Worm (Caenorhabditis elegans): ENCODE data around the gene hda-6.

The hda-6 gene

DNA sequence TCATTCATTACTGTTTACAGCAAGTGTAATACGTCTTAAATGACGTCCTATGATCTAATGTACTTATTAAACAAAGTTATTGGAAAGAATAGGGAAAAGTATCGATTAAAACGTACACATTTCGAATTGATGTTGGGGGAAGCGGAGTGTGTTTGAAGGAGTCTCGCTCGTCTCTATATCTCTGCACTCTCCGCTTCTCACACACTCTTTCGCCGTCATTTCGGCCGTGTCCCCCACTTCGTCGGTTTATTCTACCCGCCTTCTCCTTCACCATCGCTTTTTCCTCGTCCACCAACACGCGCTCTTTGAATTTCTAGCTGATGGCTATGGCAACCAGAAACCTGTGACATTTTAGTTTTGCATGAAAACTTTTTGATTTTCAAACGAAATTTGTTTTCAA lies 4.8 kb upstream of the hda-6 start (continued):
- TF ChIP-seq nhr-84 (tag; optimal IDR thresholded peaks at IDR 0.05), result no peak
- TF ChIP-seq grh-1 (GFP tag; IDR thresholded peaks at IDR 0.05), result no peak
- no peak for TF ChIP-seq pqm-1 (tag; optimal IDR thresholded peaks at IDR 0.05)
- TF ChIP-seq fkh-8 (tag; optimal IDR thresholded peaks at IDR 0.05), result peak; percentile 43
- no peak for TF ChIP-seq lin-13 (GFP tag; optimal IDR thresholded peaks at IDR 0.05)
- peak; percentile 58 for TF ChIP-seq nhr-85 (tag)
- peak; percentile 52 for TF ChIP-seq snu-23 (GFP tag; optimal IDR thresholded peaks at IDR 0.05)
- peak; percentile 15; the same call in 1 of the 2 replicates for TF ChIP-seq nhr-19 (GFP tag; conservative IDR thresholded peaks at IDR 0.05)
- no peak for TF ChIP-seq irx-1 (tag; optimal IDR thresholded peaks at IDR 0.05)
- TF ChIP-seq C34B4.2 (tag; optimal IDR thresholded peaks at IDR 0.05), result no peak
- no peak for TF ChIP-seq elt-2 (tag; optimal IDR thresholded peaks at IDR 0.05)
- peak; percentile 26 for TF ChIP-seq lir-3 (tag; optimal IDR thresholded peaks at IDR 0.05; ENCODE audit: poor library complexity)
- TF ChIP-seq lin-35 (GFP tag; optimal IDR thresholded peaks at IDR 0.05), result peak; percentile 37 to 43
- no peak for TF ChIP-seq zag-1 (tag; optimal IDR thresholded peaks at IDR 0.05)
- peak; percentile 2; the same call in 1 of the 2 replicates for TF ChIP-seq isw-1 (GFP tag; IDR thresholded peaks at IDR 0.05)
- TF ChIP-seq zip-4 (GFP tag; optimal IDR thresholded peaks at IDR 0.05), result no peak
- TF ChIP-seq snpc-4 (tag; optimal IDR thresholded peaks at IDR 0.05), result no peak
- peak; percentile 42 for TF ChIP-seq rnt-1 (tag; optimal IDR thresholded peaks at IDR 0.05)
- no peak for TF ChIP-seq nhr-237 (tag; optimal IDR thresholded peaks at IDR 0.05)
- TF ChIP-seq mab-9 (GFP tag; IDR thresholded peaks at IDR 0.05), result no peak
- TF ChIP-seq ceh-88 (GFP tag; IDR thresholded peaks at IDR 0.05), result no peak
- TF ChIP-seq C16A3.4 (tag; optimal IDR thresholded peaks at IDR 0.05), result no peak
- TF ChIP-seq lin-39 (tag; optimal IDR thresholded peaks at IDR 0.05), result no peak
- TF ChIP-seq mef-2 (tag; optimal IDR thresholded peaks at IDR 0.05), result no peak
- peak; percentile 25 for TF ChIP-seq xbp-1 (tag; optimal IDR thresholded peaks at IDR 0.05)
- TF ChIP-seq nhr-77 (tag; optimal IDR thresholded peaks at IDR 0.05), result no peak
- TF ChIP-seq elt-3 (tag; optimal IDR thresholded peaks at IDR 0.05), result no peak
- no peak for TF ChIP-seq C04F5.9 (tag; optimal IDR thresholded peaks at IDR 0.05)
- no peak for TF ChIP-seq nhr-12 (tag; optimal IDR thresholded peaks at IDR 0.05)
- TF ChIP-seq unc-86 (tag; optimal IDR thresholded peaks at IDR 0.05), result peak; percentile 37
- TF ChIP-seq dsc-1 (tag; optimal IDR thresholded peaks at IDR 0.05), result peak; percentile 13
- TF ChIP-seq egl-13 (tag; optimal IDR thresholded peaks at IDR 0.05), result no peak
- peak; percentile 8 for TF ChIP-seq lin-15B (tag; optimal IDR thresholded peaks at IDR 0.05)
- peak; percentile 5 for TF ChIP-seq skn-1 (tag; optimal IDR thresholded peaks at IDR 0.05)
- no peak for TF ChIP-seq vab-15 (tag; optimal IDR thresholded peaks at IDR 0.05)
- TF ChIP-seq hlh-17 (GFP tag; optimal IDR thresholded peaks at IDR 0.05; ENCODE audit: borderline replicate concordance), result no peak
- peak; percentile 13 for TF ChIP-seq ztf-4 (tag; optimal IDR thresholded peaks at IDR 0.05)
- no peak for TF ChIP-seq ceh-90 (tag; optimal IDR thresholded peaks at IDR 0.05)
- no peak for TF ChIP-seq nhr-90 (tag; optimal IDR thresholded peaks at IDR 0.05; ENCODE audit: poor library complexity)
- no peak for TF ChIP-seq ets-5 (GFP tag; IDR thresholded peaks at IDR 0.05)
- no peak for TF ChIP-seq ces-1 (GFP tag; optimal IDR thresholded peaks at IDR 0.05)
- TF ChIP-seq mep-1 (tag; optimal IDR thresholded peaks at IDR 0.05), result no peak
- TF ChIP-seq sup-37 (GFP tag; optimal IDR thresholded peaks at IDR 0.05), result no peak
- no peak for TF ChIP-seq fkh-4 (tag; optimal IDR thresholded peaks at IDR 0.05; ENCODE audit: borderline replicate concordance)
- no peak for TF ChIP-seq unc-30 (tag; optimal IDR thresholded peaks at IDR 0.05)
- no peak for TF ChIP-seq hlh-4 (tag; optimal IDR thresholded peaks at IDR 0.05)
- no peak for TF ChIP-seq efl-3 (GFP tag; optimal IDR thresholded peaks at IDR 0.05)
- peak; percentile 34 for TF ChIP-seq F16B12.6 (tag; optimal IDR thresholded peaks at IDR 0.05)
- peak; percentile 55 for TF ChIP-seq swsn-7 (tag; optimal IDR thresholded peaks at IDR 0.05)
- TF ChIP-seq ceh-82 (tag; optimal IDR thresholded peaks at IDR 0.05), result peak in 1 of 3 experiments; percentile 41
- TF ChIP-seq nhr-71 (tag; optimal IDR thresholded peaks at IDR 0.05), result peak; percentile 40
- no peak for TF ChIP-seq tlp-1 (tag; optimal IDR thresholded peaks at IDR 0.05)
- no peak for TF ChIP-seq ceh-8 (GFP tag; optimal IDR thresholded peaks at IDR 0.05)
